Fruit fly (Drosophila melanogaster): ENCODE data around the gene CG43056.

CG43056 gene

DNA sequence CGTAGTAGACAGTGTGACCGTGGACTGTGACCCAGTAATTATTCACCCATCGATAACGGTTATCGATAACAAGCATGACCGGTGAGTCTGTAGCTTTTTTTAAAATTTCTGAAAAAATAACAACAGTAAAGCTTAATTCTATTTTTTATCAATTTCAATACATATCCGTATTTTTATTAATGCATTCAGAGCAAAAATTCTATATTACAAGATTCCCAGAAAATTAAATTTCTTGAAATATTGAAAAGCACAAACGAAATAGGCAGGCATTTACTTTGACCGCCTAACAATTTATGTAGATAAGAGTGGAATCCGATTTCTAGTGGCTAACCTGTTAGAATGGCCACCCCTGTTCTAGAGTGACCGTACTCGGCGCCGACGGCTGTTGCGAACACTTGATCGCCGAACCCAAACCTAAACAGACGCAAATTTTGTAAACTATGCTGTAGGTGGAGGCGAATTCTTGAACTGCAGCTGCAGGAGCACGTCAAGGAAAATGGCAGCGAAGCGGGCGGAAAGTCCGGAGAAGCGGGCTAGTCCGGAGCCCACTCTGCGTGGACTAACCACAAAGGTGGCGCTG, 43.7 kb upstream of the CG43056 start, which contains the start of gene CG3652 (continued):
- peak; percentile 87 for TF ChIP-seq sens (GFP tag)
- TF ChIP-seq nmo (GFP tag; optimal IDR thresholded peaks at IDR 0.05) = peak; percentile 61
- TF ChIP-seq ab (GFP tag; optimal IDR thresholded peaks at IDR 0.05) = no peak
- TF ChIP-seq hkb (optimal IDR thresholded peaks at IDR 0.05) = peak; percentile 20
- no peak for TF ChIP-seq hkb (GFP tag; IDR thresholded peaks at IDR 0.05)
- TF ChIP-seq CG10366 (GFP tag; IDR thresholded peaks at IDR 0.05) = no peak
- TF ChIP-seq CG12769 (tag; optimal IDR thresholded peaks at IDR 0.05) = no peak
- TF ChIP-seq CG8388 (GFP tag; optimal IDR thresholded peaks at IDR 0.05) = no peak
- TF ChIP-seq Dbx (GFP tag; IDR thresholded peaks at IDR 0.05) = 0 out of 3 replicates have a peak, but pooled peaks have one; percentile 21
- TF ChIP-seq CG17359 (tag; optimal IDR thresholded peaks at IDR 0.05) = no peak
- no peak for TF ChIP-seq CG12744 (GFP tag; optimal IDR thresholded peaks at IDR 0.05)
- 0 out of 2 replicates have a peak, but pooled peaks have one; percentile 12 for TF ChIP-seq CG2129 (GFP tag; IDR thresholded peaks at IDR 0.05; ENCODE audit: partially characterized antibody)
- no peak for TF ChIP-seq CG11398 (GFP tag; optimal IDR thresholded peaks at IDR 0.05)
- no peak for TF ChIP-seq D (optimal IDR thresholded peaks at IDR 0.05)
- no peak for TF ChIP-seq D (GFP tag; optimal IDR thresholded peaks at IDR 0.05)
- peak; percentile 43 for TF ChIP-seq Ets65A (GFP tag)
- peak; percentile 42 for TF ChIP-seq CG9437 (GFP tag; optimal IDR thresholded peaks at IDR 0.05)
- TF ChIP-seq Fer1 (GFP tag; optimal IDR thresholded peaks at IDR 0.05) = no peak
- TF ChIP-seq CHES-1-like (GFP tag; optimal IDR thresholded peaks at IDR 0.05) = peak; percentile 15
- no peak for TF ChIP-seq NfI (GFP tag; optimal IDR thresholded peaks at IDR 0.05)
- no peak for TF ChIP-seq sim (GFP tag; IDR thresholded peaks at IDR 0.05)
- TF ChIP-seq Elba2 (GFP tag; optimal IDR thresholded peaks at IDR 0.05) = no peak
- TF ChIP-seq insv (GFP tag; optimal IDR thresholded peaks at IDR 0.05) = no peak
- TF ChIP-seq stwl (tag; optimal IDR thresholded peaks at IDR 0.05) = peak; percentile 38
- peak; percentile 61 for TF ChIP-seq YL-1 (GFP tag; optimal IDR thresholded peaks at IDR 0.05)
- no peak for TF ChIP-seq hbn (GFP tag; IDR thresholded peaks at IDR 0.05; ENCODE audit: partially characterized antibody)
- no peak for TF ChIP-seq Usf (GFP tag; optimal IDR thresholded peaks at IDR 0.05)
- TF ChIP-seq CG12236 (GFP tag; optimal IDR thresholded peaks at IDR 0.05) = no peak
- TF ChIP-seq tna (GFP tag; IDR thresholded peaks at IDR 0.05; ENCODE audit: partially characterized antibody) = no peak
- peak; percentile 37 for TF ChIP-seq pho (GFP tag; optimal IDR thresholded peaks at IDR 0.05)
- no peak for TF ChIP-seq CG16815 (GFP tag; optimal IDR thresholded peaks at IDR 0.05)
- TF ChIP-seq H15 (GFP tag; IDR thresholded peaks at IDR 0.05) = no peak
- no peak for TF ChIP-seq Oaz (GFP tag; IDR thresholded peaks at IDR 0.05)
- TF ChIP-seq Hr78 (GFP tag; optimal IDR thresholded peaks at IDR 0.05) = no peak
- TF ChIP-seq Doc2 (GFP tag; IDR thresholded peaks at IDR 0.05) = no peak
- no peak for TF ChIP-seq dysf (GFP tag; IDR thresholded peaks at IDR 0.05)
- TF ChIP-seq trem (tag; optimal IDR thresholded peaks at IDR 0.05) = peak; percentile 61
- TF ChIP-seq prd (optimal IDR thresholded peaks at IDR 0.05) = no peak
- peak; percentile 38; the same call in 1 of the 3 replicates for TF ChIP-seq prd (GFP tag; IDR thresholded peaks at IDR 0.05)
- TF ChIP-seq ems (GFP tag; optimal IDR thresholded peaks at IDR 0.05) = no peak
- TF ChIP-seq kni (GFP tag; optimal IDR thresholded peaks at IDR 0.05) = no peak
- TF ChIP-seq CG42726 (GFP tag; IDR thresholded peaks at IDR 0.05; ENCODE audit: partially characterized antibody) = no peak
- peak; percentile 9 for TF ChIP-seq CG13775 (GFP tag; optimal IDR thresholded peaks at IDR 0.05)
- TF ChIP-seq CG3726 (GFP tag; IDR thresholded peaks at IDR 0.05) = no peak
- peak; percentile 23 for TF ChIP-seq dmrt11E (tag; optimal IDR thresholded peaks at IDR 0.05)
- TF ChIP-seq CG9876 (GFP tag; optimal IDR thresholded peaks at IDR 0.05) = no peak
- TF ChIP-seq Poxn (GFP tag; IDR thresholded peaks at IDR 0.05) = no peak
- TF ChIP-seq CG12942 (GFP tag; optimal IDR thresholded peaks at IDR 0.05) = no peak
- TF ChIP-seq CG17912 (GFP tag; optimal IDR thresholded peaks at IDR 0.05) = no peak
- TF ChIP-seq gcm (GFP tag; optimal IDR thresholded peaks at IDR 0.05) = no peak
- no peak for TF ChIP-seq sob (GFP tag; IDR thresholded peaks at IDR 0.05)
- no peak for TF ChIP-seq sens-2 (GFP tag; IDR thresholded peaks at IDR 0.05)

Measured in whole organism, embryonic.